Worm (Caenorhabditis elegans) whole organism, L4/young adult: ENCODE data around the gene nhr-271.

Experiments
- W03F9.2 ChIP-seq: fragments of 150-350 bp; optimal IDR thresholded peaks from 2 replicates; lab custom pipeline; 2014; ENCODE audit warnings: missing biosample characterization, missing genetic modification characterization
- dao-5 ChIP-seq: sonication (generic microtip); optimal IDR thresholded peaks from 2 replicates; lab custom pipeline; 2016; ENCODE audit warnings: missing genotype, missing genetic modification characterization, moderate library complexity, missing compliant biosample characterization
- him-1 ChIP-seq: sonication (generic microtip); optimal IDR thresholded peaks from 2 replicates; lab custom pipeline; 2016; ENCODE audit warnings: missing genotype, missing genetic modification reagents, missing genetic modification characterization, missing compliant biosample characterization

- TF ChIP-seq him-1 (tag; lab: Kevin White, UChicago): no peak
- TF ChIP-seq dao-5 (tag; lab: Kevin White, UChicago): no peak
- TF ChIP-seq W03F9.2: no peak
These were observed 25.1 kb upstream of the nhr-271 start for ce11 chrV:16605463-16605862.
